Worm (Caenorhabditis elegans) whole organism, L4/young adult: ENCODE data around the gene W02B12.12.

Experiments
- W03F9.2 ChIP-seq: fragments of 150-350 bp; optimal IDR thresholded peaks from 2 replicates; lab custom pipeline; 2014; ENCODE audit warnings: missing biosample characterization, missing genetic modification characterization
- dao-5 ChIP-seq: sonication (generic microtip); optimal IDR thresholded peaks from 2 replicates; lab custom pipeline; 2016; ENCODE audit warnings: missing genotype, missing genetic modification characterization, moderate library complexity, missing compliant biosample characterization
- him-1 ChIP-seq: sonication (generic microtip); optimal IDR thresholded peaks from 2 replicates; lab custom pipeline; 2016; ENCODE audit warnings: missing genotype, missing genetic modification reagents, missing genetic modification characterization, missing compliant biosample characterization

Gene W02B12.12

ce11 chrII:11492843-11493242 is 13.9 kb upstream of the W02B12.12 start, which contains the start of gene hacl-1:
Gene hacl-1, minus strand, starts transcription at chrII:11492963.
- TF ChIP-seq dao-5 (no peak), him-1 (tag; lab: Kevin White, UChicago) (no peak), W03F9.2 (tag; lab: Kevin White, UChicago) (no peak)

- no peak for TF ChIP-seq W03F9.2 (tag; lab: Kevin White, UChicago)
- no peak for TF ChIP-seq him-1 (tag; lab: Kevin White, UChicago)
- TF ChIP-seq dao-5: no peak
These were observed 9.0 kb upstream of the W02B12.12 start, which contains the start of gene B0334.13 for ce11 chrII:11487999-11488398. Gene B0334.13, plus strand, starts transcription at chrII:11488299.

ce11 chrII:11486698-11487234 is 7.8 kb upstream of the W02B12.12 start, which contains the start of gene ttr-18:
Gene ttr-18, minus strand, starts transcription at chrII:11486748.
- no peak for TF ChIP-seq him-1 (tag; lab: Kevin White, UChicago)
- no peak for TF ChIP-seq W03F9.2 (tag; lab: Kevin White, UChicago)
- TF ChIP-seq dao-5: no peak

- TF ChIP-seq W03F9.2 (tag; lab: Kevin White, UChicago): no peak
- TF ChIP-seq him-1 (tag; lab: Kevin White, UChicago): no peak
- no peak for TF ChIP-seq dao-5
These were observed 6.2 kb upstream of the W02B12.12 start, which contains the start of gene twk-5 for ce11 chrII:11485200-11485599. Gene twk-5, minus strand, starts transcription at chrII:11485300.

- TF ChIP-seq dao-5 (peak; percentile 85), W03F9.2 (tag; lab: Kevin White, UChicago) (peak; percentile 84), him-1 (tag; lab: Kevin White, UChicago) (peak; percentile 60)
These were observed 5.6 kb upstream of the W02B12.12 start for ce11 chrII:11484600-11484999.

ce11 chrII:11476410-11476809 is 2.6 kb downstream of the W02B12.12 start, which contains the start of gene W02B12.16:
Gene W02B12.16, minus strand, starts transcription at chrII:11476510.
- TF ChIP-seq dao-5 (no peak), W03F9.2 (tag; lab: Kevin White, UChicago) (no peak), him-1 (tag; lab: Kevin White, UChicago) (no peak)

- peak; percentile 38 for TF ChIP-seq him-1 (tag; lab: Kevin White, UChicago)
- no peak for TF ChIP-seq dao-5
- TF ChIP-seq W03F9.2 (tag; lab: Kevin White, UChicago): peak; percentile 85
These were observed 5.3 kb downstream of the W02B12.12 start, which contains the start of the genes metl-1 and W02B12.11 for ce11 chrII:11473525-11474181. Gene metl-1, minus strand, starts transcription at chrII:11473575. Gene W02B12.11, plus strand, starts transcription at chrII:11473861.

ce11 chrII:11472542-11472941 is 6.4 kb downstream of the W02B12.12 start:
- no peak for TF ChIP-seq him-1 (tag; lab: Kevin White, UChicago)
- TF ChIP-seq dao-5: no peak
- TF ChIP-seq W03F9.2 (tag; lab: Kevin White, UChicago): no peak

ce11 chrII:11471916-11472315 is 7.1 kb downstream of the W02B12.12 start, which contains the start of gene mfn-1:
Gene mfn-1, minus strand, starts transcription at chrII:11472016.
- TF ChIP-seq W03F9.2 (tag; lab: Kevin White, UChicago): no peak
- no peak for TF ChIP-seq dao-5
- TF ChIP-seq him-1 (tag; lab: Kevin White, UChicago): no peak

- no peak for TF ChIP-seq W03F9.2 (tag; lab: Kevin White, UChicago)
- TF ChIP-seq dao-5: no peak
- no peak for TF ChIP-seq him-1 (tag; lab: Kevin White, UChicago)
These were observed 9.3 kb downstream of the W02B12.12 start, which contains the start of gene cisd-1 for ce11 chrII:11469574-11470108. Gene cisd-1, minus strand, starts transcription at chrII:11469624.

- no peak for TF ChIP-seq him-1 (tag; lab: Kevin White, UChicago)
- no peak for TF ChIP-seq dao-5
- TF ChIP-seq W03F9.2 (tag; lab: Kevin White, UChicago): no peak
These were observed 11.4 kb downstream of the W02B12.12 start, which contains the start of gene klp-17 for ce11 chrII:11467541-11467940. Gene klp-17, minus strand, starts transcription at chrII:11467641.

- TF ChIP-seq dao-5 (no peak), W03F9.2 (tag; lab: Kevin White, UChicago) (peak; percentile 47)
These were observed 14.5 kb downstream of the W02B12.12 start, which contains the start of the genes aars-1 and rga-1 for ce11 chrII:11464427-11464944. Gene aars-1, minus strand, starts transcription at chrII:11464497. Gene rga-1, plus strand, starts transcription at chrII:11464894.

- TF ChIP-seq dao-5: no peak
- no peak for TF ChIP-seq him-1 (tag; lab: Kevin White, UChicago)
- no peak for TF ChIP-seq W03F9.2 (tag; lab: Kevin White, UChicago)
These were observed 15.1 kb downstream of the W02B12.12 start for ce11 chrII:11463899-11464298.
